Fruit fly (Drosophila melanogaster): ENCODE results near the gene wts.
A peak's percentile ranks its signal among the peaks of the same experiment; 100 is the strongest.

Gene wts

dm6 chr3R:30805196-30805595 lies 1.2 kb downstream of the wts start (continued):
- no peak for TF ChIP-seq hkb (optimal IDR thresholded peaks at IDR 0.05)
- TF ChIP-seq hkb (GFP tag; IDR thresholded peaks at IDR 0.05) = peak; percentile 21; the same call in 1 of the 2 replicates
- TF ChIP-seq kah (GFP tag; optimal IDR thresholded peaks at IDR 0.05) = no peak
- TF ChIP-seq fd96Cb (tag; optimal IDR thresholded peaks at IDR 0.05) = peak; percentile 33
- no peak for TF ChIP-seq Myb (GFP tag; optimal IDR thresholded peaks at IDR 0.05)
- TF ChIP-seq en (GFP tag; optimal IDR thresholded peaks at IDR 0.05) = no peak
- no peak for TF ChIP-seq Oaz (GFP tag; IDR thresholded peaks at IDR 0.05)
- no peak for TF ChIP-seq CG1832 (GFP tag; optimal IDR thresholded peaks at IDR 0.05)
- TF ChIP-seq gcm2 (GFP tag; optimal IDR thresholded peaks at IDR 0.05) = no peak
- no peak for TF ChIP-seq CG18599 (GFP tag; optimal IDR thresholded peaks at IDR 0.05)
- TF ChIP-seq CG12071 (GFP tag; optimal IDR thresholded peaks at IDR 0.05) = no peak
- no peak for TF ChIP-seq zfh2 (GFP tag; optimal IDR thresholded peaks at IDR 0.05)
- peak; percentile 6 to 13 for TF ChIP-seq bsh (GFP tag; optimal IDR thresholded peaks at IDR 0.05)
- no peak for TF ChIP-seq pan (optimal IDR thresholded peaks at IDR 0.05)
- no peak for TF ChIP-seq pan (GFP tag; optimal IDR thresholded peaks at IDR 0.05 in 1 of 2, IDR thresholded peaks at IDR 0.05 in 1 of 2)
- peak; percentile 66 for TF ChIP-seq sens (GFP tag)
- no peak for TF ChIP-seq HHEX (GFP tag; optimal IDR thresholded peaks at IDR 0.05)
- no peak for TF ChIP-seq Hmx (GFP tag; optimal IDR thresholded peaks at IDR 0.05)
- no peak for TF ChIP-seq Elba2 (GFP tag; optimal IDR thresholded peaks at IDR 0.05)
- TF ChIP-seq sug (tag; optimal IDR thresholded peaks at IDR 0.05) = no peak
- no peak for TF ChIP-seq CG15011 (GFP tag; optimal IDR thresholded peaks at IDR 0.05)
- no peak for TF ChIP-seq gsb (GFP tag; IDR thresholded peaks at IDR 0.05)
- peak; percentile 38 for TF ChIP-seq CG12391 (tag; optimal IDR thresholded peaks at IDR 0.05)
- peak; percentile 1 for TF ChIP-seq CG4707 (GFP tag; optimal IDR thresholded peaks at IDR 0.05)
- TF ChIP-seq GATAe (GFP tag; conservative IDR thresholded peaks at IDR 0.05) = no peak
- TF ChIP-seq Pdp1 (GFP tag; optimal IDR thresholded peaks at IDR 0.05) = peak in 1 of 2 experiments; percentile 2
- TF ChIP-seq Drgx (GFP tag; IDR thresholded peaks at IDR 0.05) = peak; percentile 80
- 0 out of 2 replicates have a peak, but pooled peaks have one; percentile 8 for TF ChIP-seq Ada2b (GFP tag; IDR thresholded peaks at IDR 0.05)
- TF ChIP-seq Fer3 (tag; optimal IDR thresholded peaks at IDR 0.05) = peak; percentile 1
- no peak for TF ChIP-seq CG12299 (tag; optimal IDR thresholded peaks at IDR 0.05)
- TF ChIP-seq so (GFP tag; IDR thresholded peaks at IDR 0.05) = no peak
- no peak for TF ChIP-seq CG12236 (GFP tag; optimal IDR thresholded peaks at IDR 0.05)
- TF ChIP-seq prd (optimal IDR thresholded peaks at IDR 0.05) = no peak
- TF ChIP-seq prd (GFP tag; IDR thresholded peaks at IDR 0.05) = peak; percentile 3; the same call in 1 of the 3 replicates
- no peak for TF ChIP-seq CG11456 (GFP tag; IDR thresholded peaks at IDR 0.05)
- TF ChIP-seq CG32532 (GFP tag; IDR thresholded peaks at IDR 0.05) = no peak
- TF ChIP-seq CG18262 (tag; optimal IDR thresholded peaks at IDR 0.05) = peak; percentile 43

dm6 chr3R:30803815-30804515 lies 2.5 kb downstream of the wts start:
- TF ChIP-seq row (GFP tag; IDR thresholded peaks at IDR 0.05) (peak; percentile 33; the same call in 2 of the 3 replicates), Opbp (GFP tag; IDR thresholded peaks at IDR 0.05; ENCODE audit: partially characterized antibody) (0 out of 3 replicates have a peak, but pooled peaks have one; percentile 21), CG8924 (tag; optimal IDR thresholded peaks at IDR 0.05) (no peak), lab (GFP tag; optimal IDR thresholded peaks at IDR 0.05) (peak; percentile 1), wor (GFP tag; IDR thresholded peaks at IDR 0.05) (peak; percentile 19; the same call in 1 of the 2 replicates), CG17385 (GFP tag; optimal IDR thresholded peaks at IDR 0.05) (peak; percentile 36), ase (GFP tag; IDR thresholded peaks at IDR 0.05) (0 out of 3 replicates have a peak, but pooled peaks have one; percentile 27), HLH54F (GFP tag; optimal IDR thresholded peaks at IDR 0.05) (no peak), CG9437 (GFP tag; optimal IDR thresholded peaks at IDR 0.05) (peak; percentile 7), ara (GFP tag; IDR thresholded peaks at IDR 0.05) (no peak), lilli (GFP tag; optimal IDR thresholded peaks at IDR 0.05) (no peak), Abd-B (GFP tag; optimal IDR thresholded peaks at IDR 0.05) (peak; percentile 45), CG9609 (GFP tag; optimal IDR thresholded peaks at IDR 0.05) (no peak), CG1529 (GFP tag; optimal IDR thresholded peaks at IDR 0.05) (peak; percentile 37), ATbp (GFP tag; optimal IDR thresholded peaks at IDR 0.05) (peak; percentile 34), CG7786 (GFP tag; optimal IDR thresholded peaks at IDR 0.05) (peak; percentile 10)

All from whole organism, embryonic.